Worm (Caenorhabditis elegans) whole organism, young adult: Measurements from ENCODE around the gene C18G1.8.

Experiments used
- C17E4.6 ChIP-seq: fragments of 200-800 bp; sonication (Bioruptor generic); IDR thresholded peaks from 2 replicates; pipeline ENCODE4 v1.3.6; 2022; ENCODE audit warnings: missing genetic modification reagents, missing genetic modification characterization, missing compliant biosample characterization
- F23B12.7 ChIP-seq: sonication (generic microtip); optimal IDR thresholded peaks from 2 replicates; lab custom pipeline; 2017; ENCODE audit warnings: missing genetic modification characterization, mild to moderate bottlenecking, missing compliant biosample characterization, antibody characterized with exemption, moderate library complexity; ENCODE audit not compliant: insufficient read depth
- F33H1.4 ChIP-seq: fragments of 200-800 bp; sonication (Bioruptor generic); IDR thresholded peaks from 2 replicates; pipeline ENCODE4 v1.3.6; 2022; ENCODE audit warnings: missing genetic modification reagents, missing genetic modification characterization, missing compliant biosample characterization
- F39B2.1 ChIP-seq: fragments of 200-800 bp; sonication (Bioruptor generic); IDR thresholded peaks from 2 replicates; pipeline ENCODE4 v1.3.6; 2022; ENCODE audit warnings: missing genetic modification reagents, missing genetic modification characterization, missing compliant biosample characterization
- F49E8.2 ChIP-seq: sonication (generic microtip); optimal IDR thresholded peaks from 3 replicates; lab custom pipeline; 2017; ENCODE audit warnings: missing genetic modification characterization, mild to moderate bottlenecking, missing compliant biosample characterization, antibody characterized with exemption, moderate library complexity; ENCODE audit not compliant: insufficient read depth
- F52B5.7 ChIP-seq: sonication (generic microtip); optimal IDR thresholded peaks from 2 replicates; lab custom pipeline; 2016; ENCODE audit warnings: mild to moderate bottlenecking, missing genetic modification characterization, missing compliant biosample characterization
- F57C9.4 ChIP-seq: sonication (generic microtip); optimal IDR thresholded peaks from 2 replicates; lab custom pipeline; 2017; ENCODE audit warnings: mild to moderate bottlenecking, missing genetic modification characterization, missing compliant biosample characterization
- T26A5.8 ChIP-seq: sonication (generic microtip); optimal IDR thresholded peaks from 2 replicates; lab custom pipeline; 2016; ENCODE audit warnings: missing genetic modification characterization, missing compliant biosample characterization
- Y67H2A.10 ChIP-seq: fragments of 200-800 bp; sonication (Bioruptor generic); conservative IDR thresholded peaks from 2 replicates; pipeline ENCODE4 v1.3.6; 2022; ENCODE audit warnings: missing genetic modification reagents, missing genetic modification characterization, missing compliant biosample characterization
- ama-1 ChIP-seq, 3 experiments: fragments of 150-350 bp in 1 of 3; sonication (generic microtip) in 2 of 3; optimal IDR thresholded peaks; 2 replicates each; lab custom pipeline; 2014 to 2018; ENCODE audit warnings: missing biosample characterization in 2 of 3, missing genetic modification characterization in 2 of 3, missing genetic modification reagents in 2 of 3
- aptf-2 ChIP-seq: fragments of 200-800 bp; sonication (Bioruptor generic); conservative IDR thresholded peaks from 2 replicates; pipeline ENCODE4 v1.3.6; 2022; ENCODE audit warnings: missing genetic modification reagents, missing genetic modification characterization, missing compliant biosample characterization
- attf-3 ChIP-seq: fragments of 200-800 bp; sonication (Bioruptor generic); conservative IDR thresholded peaks from 2 replicates; pipeline ENCODE4 v1.3.6; 2022; ENCODE audit warnings: missing genetic modification reagents, missing genetic modification characterization, missing compliant biosample characterization
- attf-5 ChIP-seq: fragments of 200-800 bp; sonication (Bioruptor generic); optimal IDR thresholded peaks from 2 replicates; lab custom pipeline; 2018; ENCODE audit warnings: mild to moderate bottlenecking, missing genetic modification characterization, missing compliant biosample characterization
- attf-6 ChIP-seq: fragments of 200-800 bp; sonication (Bioruptor generic); IDR thresholded peaks from 2 replicates; pipeline ENCODE4 v1.3.6; 2022; ENCODE audit warnings: missing genetic modification reagents, missing genetic modification characterization, missing compliant biosample characterization
- bed-1 ChIP-seq: fragments of 200-800 bp; sonication (Bioruptor generic); IDR thresholded peaks from 2 replicates; pipeline ENCODE4 v1.3.6; 2022; ENCODE audit warnings: missing genetic modification reagents, missing genetic modification characterization, missing compliant biosample characterization
- bed-2 ChIP-seq: fragments of 200-800 bp; sonication (Bioruptor generic); IDR thresholded peaks from 2 replicates; pipeline ENCODE4 v1.3.6; 2022; ENCODE audit warnings: missing genetic modification reagents, missing genetic modification characterization, missing compliant biosample characterization
- cebp-2 ChIP-seq: fragments of 200-800 bp; sonication (Bioruptor generic); IDR thresholded peaks from 2 replicates; pipeline ENCODE4 v1.3.6; 2022; ENCODE audit warnings: missing genetic modification characterization, missing compliant biosample characterization
- ceh-79 ChIP-seq: sonication (generic microtip); optimal IDR thresholded peaks from 2 replicates; lab custom pipeline; 2017; ENCODE audit warnings: mild to moderate bottlenecking, missing genetic modification characterization, missing compliant biosample characterization
- dox-1 ChIP-seq: fragments of 200-800 bp; sonication (Bioruptor generic); IDR thresholded peaks from 2 replicates; pipeline ENCODE4 v1.3.6; 2022; ENCODE audit warnings: missing genetic modification reagents, missing genetic modification characterization, missing compliant biosample characterization
- dpff-1 ChIP-seq: sonication (generic microtip); optimal IDR thresholded peaks from 2 replicates; lab custom pipeline; 2017; ENCODE audit warnings: mild to moderate bottlenecking, missing genetic modification characterization, missing compliant biosample characterization
- dpl-1 ChIP-seq: fragments of 150-350 bp; optimal IDR thresholded peaks from 2 replicates; lab custom pipeline; 2014; ENCODE audit warnings: missing biosample characterization, missing genetic modification reagents, missing genetic modification characterization
- egrh-3 ChIP-seq: fragments of 200-800 bp; sonication (Bioruptor generic); IDR thresholded peaks from 2 replicates; pipeline ENCODE4 v1.3.6; 2022; ENCODE audit warnings: missing genetic modification reagents, missing genetic modification characterization, missing compliant biosample characterization
- hlh-12 ChIP-seq: sonication (generic microtip); optimal IDR thresholded peaks from 2 replicates; lab custom pipeline; 2016; ENCODE audit warnings: missing genetic modification characterization, missing compliant biosample characterization
- hmg-20 ChIP-seq: fragments of 200-800 bp; sonication (Bioruptor generic); IDR thresholded peaks from 2 replicates; pipeline ENCODE4 v1.3.6; 2022; ENCODE audit warnings: missing genetic modification reagents, missing genetic modification characterization, missing compliant biosample characterization
- let-526 ChIP-seq: fragments of 200-800 bp; sonication (Bioruptor generic); IDR thresholded peaks from 2 replicates; pipeline ENCODE4 v1.3.6; 2022; ENCODE audit warnings: missing genetic modification reagents, missing genetic modification characterization, missing compliant biosample characterization
- let-607 ChIP-seq, 2 experiments: fragments of 200-800 bp in 1 of 2; sonication (Bioruptor generic) in 1 of 2; sonication (generic microtip) in 1 of 2; optimal IDR thresholded peaks; 2 replicates each; lab custom pipeline; 2016 to 2018; ENCODE audit warnings: mild to moderate bottlenecking in 2 of 2, missing compliant biosample characterization in 2 of 2, missing genetic modification characterization in 2 of 2, moderate library complexity in 2 of 2, missing genotype in 1 of 2
- lin-35 ChIP-seq, 3 experiments: fragments of 150-350 bp in 2 of 3; sonication (generic microtip) in 1 of 3; optimal IDR thresholded peaks; 2 replicates each; lab custom pipeline; 2014 to 2018; ENCODE audit warnings: missing biosample characterization in 3 of 3, missing genetic modification characterization in 3 of 3, missing genetic modification reagents in 3 of 3
- lin-54 ChIP-seq: fragments of 200-800 bp; sonication (Bioruptor generic); optimal IDR thresholded peaks from 2 replicates; lab custom pipeline; 2018; ENCODE audit warnings: mild to moderate bottlenecking, missing genetic modification characterization, missing compliant biosample characterization
- mcd-1 ChIP-seq: fragments of 200-800 bp; sonication (Bioruptor generic); IDR thresholded peaks from 2 replicates; pipeline ENCODE4 v1.3.6; 2022; ENCODE audit warnings: missing genetic modification reagents, missing genetic modification characterization, missing compliant biosample characterization
- mes-4 ChIP-seq: sonication (generic microtip); optimal IDR thresholded peaks from 2 replicates; lab custom pipeline; 2016; ENCODE audit warnings: missing genotype, missing genetic modification characterization, missing compliant biosample characterization
- nfya-2 ChIP-seq: fragments of 200-800 bp; sonication (Bioruptor generic); IDR thresholded peaks from 2 replicates; pipeline ENCODE4 v1.3.6; 2022; ENCODE audit warnings: missing genetic modification reagents, missing genetic modification characterization, missing compliant biosample characterization
- nhr-120 ChIP-seq: fragments of 200-800 bp; sonication (Bioruptor generic); IDR thresholded peaks from 2 replicates; pipeline ENCODE4 v1.3.6; 2022; ENCODE audit warnings: missing genetic modification characterization, missing compliant biosample characterization
- repo-1 ChIP-seq: sonication (generic microtip); optimal IDR thresholded peaks from 2 replicates; lab custom pipeline; 2017; ENCODE audit warnings: mild to moderate bottlenecking, missing genetic modification characterization, missing compliant biosample characterization
- rpc-1 ChIP-seq, 2 experiments: fragments of 150-350 bp in 1 of 2; sonication (generic microtip) in 1 of 2; optimal IDR thresholded peaks; 2 replicates each; lab custom pipeline; 2014 to 2018; ENCODE audit warnings: missing biosample characterization in 1 of 2, missing genetic modification characterization in 1 of 2, missing genetic modification reagents in 1 of 2, missing genotype in 1 of 2
- sdz-38 ChIP-seq: sonication (generic microtip); optimal IDR thresholded peaks from 2 replicates; lab custom pipeline; 2016; ENCODE audit warnings: missing genotype, missing genetic modification characterization, missing compliant biosample characterization
- snpc-1.1 ChIP-seq: sonication (generic microtip); optimal IDR thresholded peaks from 2 replicates; lab custom pipeline; 2017; ENCODE audit warnings: missing genetic modification characterization, mild to moderate bottlenecking, missing compliant biosample characterization, antibody characterized with exemption, moderate library complexity, missing genotype, missing genetic modification reagents; ENCODE audit not compliant: insufficient read depth
- snpc-1.3 ChIP-seq: sonication (generic microtip); optimal IDR thresholded peaks from 2 replicates; lab custom pipeline; 2017; ENCODE audit warnings: missing genetic modification characterization, mild to moderate bottlenecking, missing compliant biosample characterization, antibody characterized with exemption, moderate library complexity, missing genotype, missing genetic modification reagents; ENCODE audit not compliant: insufficient read depth
- tlf-1 ChIP-seq: fragments of 200-800 bp; sonication (Bioruptor generic); optimal IDR thresholded peaks from 2 replicates; lab custom pipeline; 2018; ENCODE audit warnings: mild to moderate bottlenecking, missing genetic modification characterization, missing compliant biosample characterization
- xnd-1 ChIP-seq: sonication (generic microtip); optimal IDR thresholded peaks from 2 replicates; lab custom pipeline; 2016; ENCODE audit warnings: missing genotype, missing genetic modification reagents, missing genetic modification characterization, missing compliant biosample characterization
- zfh-2 ChIP-seq: fragments of 200-800 bp; sonication (Bioruptor generic); conservative IDR thresholded peaks from 2 replicates; pipeline ENCODE4 v1.3.6; 2022; ENCODE audit warnings: missing genetic modification reagents, missing genetic modification characterization, missing compliant biosample characterization
- zim-3 ChIP-seq: sonication (generic microtip); optimal IDR thresholded peaks from 2 replicates; lab custom pipeline; 2017; ENCODE audit warnings: mild to moderate bottlenecking, missing genetic modification characterization, moderate library complexity, missing compliant biosample characterization
- ztf-22 ChIP-seq: fragments of 200-800 bp; sonication (Bioruptor generic); optimal IDR thresholded peaks from 2 replicates; lab custom pipeline; 2018; ENCODE audit warnings: mild to moderate bottlenecking, missing genetic modification characterization, moderate library complexity, missing compliant biosample characterization
- ztf-26 ChIP-seq: sonication (generic microtip); optimal IDR thresholded peaks from 2 replicates; lab custom pipeline; 2017; ENCODE audit warnings: missing genetic modification characterization, missing compliant biosample characterization
- ztf-3 ChIP-seq: fragments of 200-800 bp; sonication (Bioruptor generic); optimal IDR thresholded peaks from 2 replicates; lab custom pipeline; 2018; ENCODE audit warnings: mild to moderate bottlenecking, missing genetic modification characterization, missing compliant biosample characterization

Gene C18G1.8

DNA sequence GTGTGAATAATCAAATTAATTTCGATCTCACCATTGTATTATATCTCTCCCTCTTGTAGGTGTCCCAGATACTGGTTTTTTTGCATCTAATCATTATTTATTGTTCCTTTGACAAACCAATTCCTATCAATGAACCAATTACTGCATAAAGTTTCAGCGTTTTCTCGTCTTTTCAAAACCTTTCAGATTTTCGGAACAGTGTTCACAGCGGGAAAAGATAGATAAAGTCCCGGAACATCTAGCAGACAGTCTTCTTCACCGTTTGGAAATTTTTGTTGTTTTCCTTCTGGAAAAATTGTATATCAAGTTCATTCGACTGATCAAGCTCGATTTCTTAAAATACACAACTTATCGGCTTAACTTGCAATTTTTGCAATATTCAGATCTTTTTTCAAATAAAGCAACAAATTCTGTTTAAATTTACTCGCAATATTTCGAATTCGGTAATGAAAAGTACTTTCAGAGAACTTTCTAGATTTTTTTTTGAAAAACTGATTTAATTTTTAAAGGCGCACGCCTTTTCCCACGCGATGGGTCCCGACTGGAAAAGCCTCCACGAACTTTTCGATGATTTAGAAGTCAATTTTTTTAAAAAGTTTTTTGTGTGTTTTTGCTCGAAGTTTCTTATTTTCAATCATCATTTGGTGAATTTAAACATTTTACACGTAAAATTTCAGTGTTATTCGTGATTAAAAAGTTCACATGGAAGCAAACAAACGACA, 10.9 kb downstream of the C18G1.8 start, which contains the start of gene pgl-3 (continued):
- TF ChIP-seq nhr-120 (GFP tag; lab: Robert Waterston, UW) (no peak), ztf-3 (GFP tag; lab: Kevin White, UChicago) (no peak), hmg-20 (GFP tag; lab: Robert Waterston, UW) (no peak), lin-35 (GFP tag; optimal IDR thresholded peaks at IDR 0.05; lab: Kevin White, UChicago) (no peak), zim-3 (tag; lab: Kevin White, UChicago) (no peak), F52B5.7 (tag; lab: Kevin White, UChicago) (no peak), attf-3 (GFP tag; lab: Robert Waterston, UW) (no peak), cebp-2 (GFP tag; lab: Robert Waterston, UW) (no peak), ztf-26 (tag; lab: Kevin White, UChicago) (no peak), ceh-79 (tag; lab: Kevin White, UChicago) (no peak), F39B2.1 (GFP tag; lab: Robert Waterston, UW) (peak; percentile 73), attf-5 (no peak), bed-1 (GFP tag; lab: Robert Waterston, UW) (no peak), tlf-1 (peak; percentile 48), F57C9.4 (tag; lab: Kevin White, UChicago) (no peak), let-526 (GFP tag; lab: Robert Waterston, UW) (no peak), let-607 (tag; optimal IDR thresholded peaks at IDR 0.05; lab: Kevin White, UChicago) (no peak), dpl-1 (GFP tag; lab: Kevin White, UChicago) (peak; percentile 22), dpff-1 (tag; lab: Kevin White, UChicago) (no peak), egrh-3 (GFP tag; lab: Robert Waterston, UW) (no peak), F23B12.7 (no peak), repo-1 (tag; lab: Kevin White, UChicago) (no peak), mcd-1 (no peak), rpc-1 (optimal IDR thresholded peaks at IDR 0.05; lab: Kevin White, UChicago) (no peak), rpc-1 (tag; optimal IDR thresholded peaks at IDR 0.05; lab: Kevin White, UChicago) (no peak), F33H1.4 (GFP tag; lab: Robert Waterston, UW) (peak; percentile 72), dox-1 (GFP tag; lab: Robert Waterston, UW) (no peak), lin-54 (GFP tag; lab: Kevin White, UChicago) (peak; percentile 52), ama-1 (optimal IDR thresholded peaks at IDR 0.05; lab: Kevin White, UChicago) (no peak), ama-1 (GFP tag; optimal IDR thresholded peaks at IDR 0.05; lab: Kevin White, UChicago) (no peak)

DNA sequence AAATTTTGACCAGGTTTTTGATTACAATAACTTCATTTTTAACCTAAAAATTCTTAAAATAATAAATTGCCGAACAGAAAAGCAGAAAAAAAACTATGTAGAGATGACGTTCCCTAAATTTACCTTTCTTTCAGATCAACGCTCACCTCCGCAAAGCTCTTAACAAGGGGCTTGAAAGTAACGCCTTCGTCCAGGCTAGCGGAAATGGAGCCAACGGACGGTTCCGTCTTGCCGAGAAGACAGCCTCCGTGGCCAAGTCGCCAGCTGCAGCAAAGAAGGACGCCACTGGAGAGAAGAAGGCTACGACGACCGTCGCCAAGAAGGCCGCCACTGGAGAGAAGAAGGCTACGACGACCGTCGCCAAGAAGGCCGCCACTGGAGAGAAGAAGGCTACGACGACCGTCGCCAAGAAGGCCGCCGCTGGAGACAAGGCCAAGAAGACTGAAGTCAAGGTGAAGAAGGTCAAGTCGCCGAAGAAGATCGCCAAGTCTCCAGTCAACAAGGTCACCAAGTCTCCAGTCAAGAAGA, 11.7 kb downstream of the C18G1.8 start:
- TF ChIP-seq F33H1.4 (GFP tag; lab: Robert Waterston, UW) (no peak), aptf-2 (GFP tag; lab: Robert Waterston, UW) (no peak), F39B2.1 (GFP tag; lab: Robert Waterston, UW) (0 out of 2 replicates have a peak, but pooled peaks have one; percentile 54), ztf-22 (GFP tag; lab: Kevin White, UChicago) (no peak), rpc-1 (optimal IDR thresholded peaks at IDR 0.05; lab: Kevin White, UChicago) (no peak), rpc-1 (tag; optimal IDR thresholded peaks at IDR 0.05; lab: Kevin White, UChicago) (no peak), zfh-2 (GFP tag; lab: Robert Waterston, UW) (peak; percentile 87), F49E8.2 (tag; lab: Kevin White, UChicago) (no peak), mes-4 (tag; lab: Kevin White, UChicago) (no peak), F23B12.7 (no peak), xnd-1 (tag; lab: Kevin White, UChicago) (no peak), egrh-3 (GFP tag; lab: Robert Waterston, UW) (peak; percentile 84), Y67H2A.10 (GFP tag; lab: Robert Waterston, UW) (no peak), tlf-1 (no peak), bed-2 (GFP tag; lab: Robert Waterston, UW) (no peak), C17E4.6 (GFP tag; lab: Robert Waterston, UW) (0 out of 2 replicates have a peak, but pooled peaks have one; percentile 13), hlh-12 (tag; lab: Kevin White, UChicago) (no peak), sdz-38 (no peak), snpc-1.3 (no peak), attf-6 (no peak), nfya-2 (GFP tag; lab: Robert Waterston, UW) (no peak), T26A5.8 (no peak), bed-1 (GFP tag; lab: Robert Waterston, UW) (no peak), snpc-1.1 (tag; lab: Kevin White, UChicago) (no peak), dox-1 (GFP tag; lab: Robert Waterston, UW) (no peak)
